Fruit fly (Drosophila melanogaster): ENCODE results near the gene kst.

kst gene

dm6 chr3L:3393951-3394834 is 57.5 kb downstream of the kst start (continued):
- TF ChIP-seq CG1024 (GFP tag; IDR thresholded peaks at IDR 0.05) (peak; percentile 91), chm (GFP tag; IDR thresholded peaks at IDR 0.05) (peak; percentile 76), CG13424 (tag; optimal IDR thresholded peaks at IDR 0.05) (peak; percentile 89), CG9609 (GFP tag; optimal IDR thresholded peaks at IDR 0.05) (no peak), Doc3 (GFP tag; IDR thresholded peaks at IDR 0.05; ENCODE audit: partially characterized antibody) (no peak), CG17802 (tag; optimal IDR thresholded peaks at IDR 0.05) (peak; percentile 58), CHES-1-like (GFP tag; optimal IDR thresholded peaks at IDR 0.05) (no peak), CG12391 (tag; optimal IDR thresholded peaks at IDR 0.05) (peak; percentile 93), CoRest (tag; optimal IDR thresholded peaks at IDR 0.05) (peak; percentile 90), CG15696 (tag; optimal IDR thresholded peaks at IDR 0.05) (no peak), Dek (tag; optimal IDR thresholded peaks at IDR 0.05) (peak; percentile 25), CG14014 (GFP tag; IDR thresholded peaks at IDR 0.05) (peak; percentile 66; the same call in 1 of the 2 replicates), CG17568 (GFP tag; optimal IDR thresholded peaks at IDR 0.05) (peak; percentile 51), slbo (GFP tag; IDR thresholded peaks at IDR 0.05) (peak; percentile 35; the same call in 1 of the 2 replicates), Dip2 (GFP tag; IDR thresholded peaks at IDR 0.05) (no peak), CG14050 (GFP tag; IDR thresholded peaks at IDR 0.05) (peak; percentile 61), Sry-δ (GFP tag; optimal IDR thresholded peaks at IDR 0.05) (peak; percentile 48), Drgx (GFP tag; IDR thresholded peaks at IDR 0.05) (peak; percentile 60), Sin3A (optimal IDR thresholded peaks at IDR 0.05) (no peak), tap (tag; optimal IDR thresholded peaks at IDR 0.05) (peak; percentile 62), ato (GFP tag; IDR thresholded peaks at IDR 0.05; ENCODE audit: partially characterized antibody) (no peak), CG12299 (tag; optimal IDR thresholded peaks at IDR 0.05) (peak; percentile 63), H2.0 (GFP tag; IDR thresholded peaks at IDR 0.05) (peak; percentile 88), gem (tag; optimal IDR thresholded peaks at IDR 0.05) (peak; percentile 89), slou (GFP tag; optimal IDR thresholded peaks at IDR 0.05) (no peak), Eip74EF (GFP tag; optimal IDR thresholded peaks at IDR 0.05) (peak in 1 of 2 experiments; percentile 85), tll (GFP tag; optimal IDR thresholded peaks at IDR 0.05) (no peak), vvl (GFP tag; IDR thresholded peaks at IDR 0.05) (peak; percentile 92), CG10959 (GFP tag; IDR thresholded peaks at IDR 0.05) (peak; percentile 6), Myb (GFP tag; optimal IDR thresholded peaks at IDR 0.05) (peak; percentile 26), ara (GFP tag; IDR thresholded peaks at IDR 0.05) (peak; percentile 88), Dad (GFP tag; optimal IDR thresholded peaks at IDR 0.05) (no peak), pros (GFP tag; optimal IDR thresholded peaks at IDR 0.05) (no peak), peb (GFP tag; IDR thresholded peaks at IDR 0.05) (peak; percentile 80), unpg (GFP tag; optimal IDR thresholded peaks at IDR 0.05) (peak; percentile 72), CG1233 (GFP tag; optimal IDR thresholded peaks at IDR 0.05) (peak; percentile 57), hkb (optimal IDR thresholded peaks at IDR 0.05) (no peak), hkb (GFP tag; IDR thresholded peaks at IDR 0.05) (peak; percentile 69), Doc2 (GFP tag; IDR thresholded peaks at IDR 0.05) (no peak), CG12659 (GFP tag; optimal IDR thresholded peaks at IDR 0.05) (peak; percentile 72), CG13624 (GFP tag; optimal IDR thresholded peaks at IDR 0.05) (no peak), grn (GFP tag; optimal IDR thresholded peaks at IDR 0.05) (peak; percentile 64), kah (GFP tag; optimal IDR thresholded peaks at IDR 0.05) (peak; percentile 47), CG11504 (tag; optimal IDR thresholded peaks at IDR 0.05) (peak; percentile 91), CG13894 (tag; optimal IDR thresholded peaks at IDR 0.05) (no peak), CG7963 (GFP tag; IDR thresholded peaks at IDR 0.05; ENCODE audit: partially characterized antibody) (no peak), CG32532 (GFP tag; IDR thresholded peaks at IDR 0.05) (peak; percentile 50; the same call in 1 of the 2 replicates), CG33557 (GFP tag; optimal IDR thresholded peaks at IDR 0.05) (peak; percentile 94), fd96Cb (tag; optimal IDR thresholded peaks at IDR 0.05) (peak; percentile 85)
